Worm (Caenorhabditis elegans): Measurements from ENCODE around the gene lit-1.

DNA sequence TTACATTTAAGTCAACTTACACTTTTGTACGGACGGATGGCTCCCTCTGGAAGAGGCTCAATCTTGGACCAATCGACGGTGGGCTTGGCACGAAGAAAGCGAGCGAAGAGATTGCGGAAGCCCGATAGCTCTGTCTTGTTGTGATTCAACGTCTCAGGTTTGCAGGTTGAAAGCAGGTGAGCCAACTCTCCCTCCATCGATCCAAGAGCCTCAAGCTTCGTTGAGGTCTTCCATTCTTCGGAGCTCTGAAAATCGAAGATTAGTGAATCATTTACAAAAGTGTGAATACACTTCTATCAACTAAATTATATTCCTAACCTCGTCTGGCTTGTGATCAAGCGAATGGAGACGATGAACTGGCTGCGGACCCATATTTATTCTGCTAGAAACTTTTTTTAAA lies 64.0 kb downstream of the lit-1 start:
- no peak for TF ChIP-seq ztf-28 (GFP tag; IDR thresholded peaks at IDR 0.05)
- no peak for TF ChIP-seq lag-1 (GFP tag; IDR thresholded peaks at IDR 0.05)
- no peak for TF ChIP-seq nfya-1 (tag; optimal IDR thresholded peaks at IDR 0.05; ENCODE audit: borderline replicate concordance, insufficient read depth)
- no peak for TF ChIP-seq sdz-38 (tag; optimal IDR thresholded peaks at IDR 0.05)
- TF ChIP-seq madf-6 (GFP tag; IDR thresholded peaks at IDR 0.05) = no peak
- TF ChIP-seq F39B2.1 (GFP tag; IDR thresholded peaks at IDR 0.05) = no peak
- TF ChIP-seq rcor-1 (GFP tag; IDR thresholded peaks at IDR 0.05) = no peak
